Fruit fly (Drosophila melanogaster): ENCODE data around the gene Hmr.

dm6 chrX:10601479-10601921, 5.8 kb upstream of the Hmr start:
- TF ChIP-seq pan (optimal IDR thresholded peaks at IDR 0.05) (no peak), psq (optimal IDR thresholded peaks at IDR 0.05) (no peak)
